Fruit fly (Drosophila melanogaster): ENCODE measurements around the gene Or33c.

The Or33c gene

DNA sequence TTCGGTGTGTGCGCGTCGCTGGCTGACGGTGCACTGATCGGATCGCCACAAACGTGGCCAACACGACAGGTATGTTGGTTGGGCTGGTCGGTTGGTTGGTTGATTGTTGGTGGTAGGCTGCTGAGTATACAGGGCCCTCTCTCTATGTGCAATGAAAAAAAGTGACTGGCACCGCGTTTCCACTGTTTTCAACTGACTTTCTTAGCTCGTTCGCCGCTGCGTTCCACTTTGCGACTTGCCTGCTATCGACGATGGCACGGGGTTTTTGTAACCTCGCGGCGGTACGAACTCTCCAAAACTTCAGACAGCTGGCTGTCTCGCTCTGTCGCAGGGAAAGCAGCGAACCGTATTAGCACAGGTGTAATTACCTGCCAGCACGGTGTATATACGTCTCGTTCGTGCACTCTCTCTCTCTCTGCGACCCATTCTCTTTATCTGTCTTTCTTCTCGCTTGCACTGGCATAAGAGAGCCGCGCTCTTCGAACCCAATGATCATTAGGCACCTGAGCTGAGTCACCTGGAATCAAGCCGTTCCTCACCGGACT is 33.2 kb downstream of the Or33c start (continued):
- TF ChIP-seq CG32772 (GFP tag; IDR thresholded peaks at IDR 0.05) (0 out of 2 replicates have a peak, but pooled peaks have one; percentile 31), CG3995 (GFP tag; optimal IDR thresholded peaks at IDR 0.05) (peak; percentile 69), CG10462 (GFP tag; optimal IDR thresholded peaks at IDR 0.05) (no peak), bab2 (GFP tag; optimal IDR thresholded peaks at IDR 0.05) (no peak), toy (GFP tag; IDR thresholded peaks at IDR 0.05) (no peak), cad (GFP tag; optimal IDR thresholded peaks at IDR 0.05) (no peak), CG2889 (GFP tag; IDR thresholded peaks at IDR 0.05) (no peak), CG13424 (tag; optimal IDR thresholded peaks at IDR 0.05) (peak; percentile 0), CG14014 (GFP tag; IDR thresholded peaks at IDR 0.05) (peak; percentile 39; the same call in 1 of the 2 replicates), gem (tag; optimal IDR thresholded peaks at IDR 0.05) (no peak), schlank (tag; optimal IDR thresholded peaks at IDR 0.05) (peak; percentile 17), CG13287 (GFP tag; IDR thresholded peaks at IDR 0.05; ENCODE audit: partially characterized antibody) (peak; percentile 33; the same call in 1 of the 2 replicates), slp2 (GFP tag; optimal IDR thresholded peaks at IDR 0.05) (no peak), CG14667 (GFP tag; IDR thresholded peaks at IDR 0.05) (no peak), CG33213 (GFP tag; optimal IDR thresholded peaks at IDR 0.05) (no peak), CG8359 (GFP tag; optimal IDR thresholded peaks at IDR 0.05; ENCODE audit: borderline replicate concordance) (peak; percentile 27), her (GFP tag; optimal IDR thresholded peaks at IDR 0.05) (peak; percentile 32), oc (tag; optimal IDR thresholded peaks at IDR 0.05) (peak; percentile 72), klu (GFP tag; IDR thresholded peaks at IDR 0.05) (no peak), disco-r (GFP tag; optimal IDR thresholded peaks at IDR 0.05) (no peak), CG12071 (GFP tag; optimal IDR thresholded peaks at IDR 0.05) (peak; percentile 23), CG32767 (GFP tag; IDR thresholded peaks at IDR 0.05) (no peak), cas (GFP tag; IDR thresholded peaks at IDR 0.05) (no peak), cg (GFP tag; optimal IDR thresholded peaks at IDR 0.05) (peak; percentile 8), nerfin-1 (tag; optimal IDR thresholded peaks at IDR 0.05) (no peak), Mes4 (GFP tag; optimal IDR thresholded peaks at IDR 0.05) (no peak), sim (GFP tag; IDR thresholded peaks at IDR 0.05) (peak; percentile 22; the same call in 1 of the 2 replicates), Jarid2 (GFP tag; optimal IDR thresholded peaks at IDR 0.05) (peak; percentile 96), Gsc (GFP tag; IDR thresholded peaks at IDR 0.05) (no peak), MESR4 (GFP tag; optimal IDR thresholded peaks at IDR 0.05) (no peak), Camta (GFP tag; optimal IDR thresholded peaks at IDR 0.05) (peak; percentile 11), Sox100B (GFP tag; optimal IDR thresholded peaks at IDR 0.05) (no peak), sug (tag; optimal IDR thresholded peaks at IDR 0.05) (peak; percentile 39), Mad (GFP tag; optimal IDR thresholded peaks at IDR 0.05) (no peak), Doc3 (GFP tag; IDR thresholded peaks at IDR 0.05; ENCODE audit: partially characterized antibody) (no peak), CG11696 (GFP tag; IDR thresholded peaks at IDR 0.05) (0 out of 2 replicates have a peak, but pooled peaks have one; percentile 18), Ada2b (GFP tag; IDR thresholded peaks at IDR 0.05) (no peak), ken (GFP tag; IDR thresholded peaks at IDR 0.05) (0 out of 3 replicates have a peak, but pooled peaks have one; percentile 11), Bteb2 (GFP tag; optimal IDR thresholded peaks at IDR 0.05) (no peak), CG7745 (tag; optimal IDR thresholded peaks at IDR 0.05) (no peak), grn (GFP tag; optimal IDR thresholded peaks at IDR 0.05) (peak; percentile 77), sens-2 (GFP tag; IDR thresholded peaks at IDR 0.05) (no peak), gcm2 (GFP tag; optimal IDR thresholded peaks at IDR 0.05) (no peak), CG16815 (GFP tag; optimal IDR thresholded peaks at IDR 0.05) (no peak), tx (GFP tag; optimal IDR thresholded peaks at IDR 0.05) (no peak), CG10321 (GFP tag; IDR thresholded peaks at IDR 0.05) (peak; percentile 97), CG33557 (GFP tag; optimal IDR thresholded peaks at IDR 0.05) (no peak), Fer1 (GFP tag; optimal IDR thresholded peaks at IDR 0.05) (peak; percentile 14), Hsf (GFP tag; optimal IDR thresholded peaks at IDR 0.05) (no peak), CHES-1-like (GFP tag; optimal IDR thresholded peaks at IDR 0.05) (peak; percentile 10), CG6654 (GFP tag; optimal IDR thresholded peaks at IDR 0.05) (no peak)

All from whole organism, embryonic.